Worm (Caenorhabditis elegans) whole organism, L2 larva: ENCODE measurements around the gene lsy-2.

Experiments
- alr-1 ChIP-seq: fragments of 150-350 bp; optimal IDR thresholded peaks from 2 replicates; lab custom pipeline; 2014; ENCODE audit warnings: missing biosample characterization, missing genetic modification characterization
- ama-1 ChIP-seq: fragments of 150-350 bp; optimal IDR thresholded peaks from 2 replicates; lab custom pipeline; 2018; ENCODE audit warnings: inconsistent platforms
- blmp-1 ChIP-seq: sonication (generic microtip); optimal IDR thresholded peaks from 2 replicates; lab custom pipeline; 2017; ENCODE audit warnings: missing genetic modification characterization, mild to moderate bottlenecking, missing compliant biosample characterization, antibody characterized with exemption, moderate library complexity; ENCODE audit not compliant: insufficient read depth
- elt-1 ChIP-seq: fragments of 150-350 bp; optimal IDR thresholded peaks from 2 replicates; lab custom pipeline; 2014; ENCODE audit warnings: missing biosample characterization, missing genetic modification characterization
- lsy-2 ChIP-seq, 2 experiments: fragments of 150-350 bp in 1 of 2; sonication (generic microtip) in 1 of 2; optimal IDR thresholded peaks; 2 replicates each; lab custom pipeline; 2014 to 2017; ENCODE audit warnings: missing biosample characterization in 2 of 2, missing genetic modification characterization in 2 of 2
- nhr-11 ChIP-seq: fragments of 150-350 bp; optimal IDR thresholded peaks from 2 replicates; lab custom pipeline; 2014; ENCODE audit warnings: missing biosample characterization, missing genetic modification characterization
- nhr-23 ChIP-seq: fragments of 150-350 bp; optimal IDR thresholded peaks from 2 replicates; lab custom pipeline; 2014; ENCODE audit warnings: missing biosample characterization, missing genetic modification reagents, missing genetic modification characterization
- nhr-25 ChIP-seq: fragments of 150-350 bp; sonication (generic microtip); optimal IDR thresholded peaks from 3 replicates; lab custom pipeline; 2014; ENCODE audit warnings: missing biosample characterization, missing genetic modification characterization
- unc-39 ChIP-seq: fragments of 150-350 bp; optimal IDR thresholded peaks from 2 replicates; lab custom pipeline; 2014; ENCODE audit warnings: missing biosample characterization, missing genetic modification characterization
- unc-62 ChIP-seq: fragments of 150-350 bp; optimal IDR thresholded peaks from 2 replicates; lab custom pipeline; 2014; ENCODE audit warnings: missing biosample characterization, missing genetic modification reagents, missing genetic modification characterization
- zag-1 ChIP-seq: fragments of 150-350 bp; optimal IDR thresholded peaks from 2 replicates; lab custom pipeline; 2014; ENCODE audit warnings: missing biosample characterization, missing genetic modification characterization
- ztf-4 ChIP-seq: fragments of 150-350 bp; optimal IDR thresholded peaks from 2 replicates; lab custom pipeline; 2014; ENCODE audit warnings: missing biosample characterization, missing genetic modification characterization

- no peak for TF ChIP-seq unc-62 (GFP tag; lab: Kevin White, UChicago)
- no peak for TF ChIP-seq lsy-2 (tag; optimal IDR thresholded peaks at IDR 0.05; lab: Kevin White, UChicago)
- TF ChIP-seq zag-1 (tag; lab: Kevin White, UChicago), result no peak
- TF ChIP-seq nhr-25 (tag; lab: Kevin White, UChicago), result no peak
- no peak for TF ChIP-seq blmp-1
- TF ChIP-seq nhr-11 (tag; lab: Kevin White, UChicago), result no peak
- no peak for TF ChIP-seq ama-1 (lab: Kevin White, UChicago)
- TF ChIP-seq alr-1 (tag; lab: Kevin White, UChicago), result no peak
- no peak for TF ChIP-seq nhr-23
- TF ChIP-seq elt-1 (tag; lab: Kevin White, UChicago), result no peak
- TF ChIP-seq unc-39 (tag; lab: Kevin White, UChicago), result no peak
- no peak for TF ChIP-seq ztf-4 (tag; lab: Kevin White, UChicago)
Measured at ce11 chrX:2094094-2094493, 4.6 kb downstream of the lsy-2 start.
